Worm (Caenorhabditis elegans) whole organism, midembryonic: ENCODE measurements around the gene tag-307.
A peak's percentile ranks its signal among the peaks of the same experiment; 100 is the strongest.

ENCODE experiments used
- T22C8.4 ChIP-seq: fragments of 200-800 bp; sonication (Bioruptor generic); IDR thresholded peaks from 2 replicates; pipeline ENCODE4 v1.3.6; 2022; ENCODE audit warnings: missing genetic modification characterization, missing compliant biosample characterization
- cog-1 ChIP-seq: sonication (generic microtip); optimal IDR thresholded peaks from 2 replicates; lab custom pipeline; 2016; ENCODE audit warnings: missing genetic modification characterization, missing compliant biosample characterization
- flt-1 ChIP-seq: fragments of 200-800 bp; sonication (Bioruptor generic); IDR thresholded peaks from 2 replicates; pipeline ENCODE4 v1.3.6; 2022; ENCODE audit warnings: missing genetic modification characterization, missing compliant biosample characterization
- klf-2 ChIP-seq: fragments of 200-800 bp; sonication (Bioruptor generic); conservative IDR thresholded peaks from 2 replicates; pipeline ENCODE4 v1.3.6; 2022; ENCODE audit warnings: missing genetic modification reagents, missing genetic modification characterization, missing compliant biosample characterization
- med-1 ChIP-seq: sonication (generic microtip); optimal IDR thresholded peaks from 2 replicates; lab custom pipeline; 2017; ENCODE audit warnings: missing genetic modification characterization, mild to moderate bottlenecking, missing compliant biosample characterization, antibody characterized with exemption, missing genetic modification reagents; ENCODE audit not compliant: insufficient read depth
- ref-1 ChIP-seq: fragments of 200-800 bp; sonication (Bioruptor generic); conservative IDR thresholded peaks from 2 replicates; pipeline ENCODE4 v1.3.6; 2022; ENCODE audit warnings: missing genetic modification reagents, missing genetic modification characterization, missing compliant biosample characterization
- tab-1 ChIP-seq: fragments of 200-800 bp; sonication (Bioruptor generic); IDR thresholded peaks from 2 replicates; pipeline ENCODE4 v1.3.6; 2022; ENCODE audit warnings: missing genetic modification characterization, missing compliant biosample characterization
- ztf-23 ChIP-seq: fragments of 200-800 bp; sonication (Bioruptor generic); IDR thresholded peaks from 2 replicates; pipeline ENCODE4 v1.3.6; 2022; ENCODE audit warnings: missing genetic modification reagents, missing genetic modification characterization, missing compliant biosample characterization
- ztf-29 ChIP-seq: fragments of 200-800 bp; sonication (Bioruptor generic); IDR thresholded peaks from 2 replicates; pipeline ENCODE4 v1.3.6; 2022; ENCODE audit warnings: missing genetic modification reagents, missing genetic modification characterization, missing compliant biosample characterization

tag-307 gene

ce11 chrIII:7815056-7815366 is 42.0 kb downstream of the tag-307 start:
- TF ChIP-seq tab-1 (GFP tag; lab: Robert Waterston, UW) (no peak), med-1 (GFP tag; lab: Kevin White, UChicago) (no peak)

- TF ChIP-seq tab-1 (GFP tag; lab: Robert Waterston, UW): no peak
- no peak for TF ChIP-seq ztf-23 (GFP tag; lab: Robert Waterston, UW)
- no peak for TF ChIP-seq klf-2 (GFP tag; lab: Robert Waterston, UW)
- no peak for TF ChIP-seq med-1 (GFP tag; lab: Kevin White, UChicago)
- TF ChIP-seq ztf-29 (GFP tag; lab: Robert Waterston, UW): no peak
- TF ChIP-seq ref-1 (GFP tag; lab: Robert Waterston, UW): no peak
- TF ChIP-seq flt-1 (GFP tag; lab: Robert Waterston, UW): no peak
- no peak for TF ChIP-seq cog-1
- TF ChIP-seq T22C8.4: no peak
These were observed 42.6 kb downstream of the tag-307 start, which contains the start of gene egl-5 for ce11 chrIII:7814159-7815055. Gene egl-5 (plus strand): TSS chrIII:7814374.

ce11 chrIII:7812208-7812880 is 44.7 kb downstream of the tag-307 start:
- TF ChIP-seq tab-1 (GFP tag; lab: Robert Waterston, UW): no peak
- peak; percentile 40; the same call in 1 of the 2 replicates for TF ChIP-seq ztf-23 (GFP tag; lab: Robert Waterston, UW)
- TF ChIP-seq cog-1: no peak
- TF ChIP-seq ztf-29 (GFP tag; lab: Robert Waterston, UW): no peak
- no peak for TF ChIP-seq ref-1 (GFP tag; lab: Robert Waterston, UW)

ce11 chrIII:7809033-7809432 is 48.0 kb downstream of the tag-307 start:
- TF ChIP-seq ref-1 (GFP tag; lab: Robert Waterston, UW) (no peak), flt-1 (GFP tag; lab: Robert Waterston, UW) (no peak), cog-1 (no peak), klf-2 (GFP tag; lab: Robert Waterston, UW) (no peak), tab-1 (GFP tag; lab: Robert Waterston, UW) (no peak), ztf-23 (GFP tag; lab: Robert Waterston, UW) (no peak), T22C8.4 (no peak), ztf-29 (GFP tag; lab: Robert Waterston, UW) (no peak), med-1 (GFP tag; lab: Kevin White, UChicago) (no peak)

- no peak for TF ChIP-seq ztf-23 (GFP tag; lab: Robert Waterston, UW)
- no peak for TF ChIP-seq flt-1 (GFP tag; lab: Robert Waterston, UW)
- no peak for TF ChIP-seq tab-1 (GFP tag; lab: Robert Waterston, UW)
- TF ChIP-seq med-1 (GFP tag; lab: Kevin White, UChicago): no peak
- no peak for TF ChIP-seq ztf-29 (GFP tag; lab: Robert Waterston, UW)
These were observed 50.1 kb downstream of the tag-307 start for ce11 chrIII:7806947-7807346.
